Fruit fly (Drosophila melanogaster) whole organism, pupa: ENCODE results near the gene jar.

ENCODE experiments used
- CG10348 ChIP-seq: fragments of 200-800 bp; sonication (Bioruptor generic); IDR thresholded peaks from 2 replicates; pipeline ENCODE4 v1.3.6; 2022; ENCODE audit warnings: missing biosample characterization, missing genetic modification characterization
- CG12605 ChIP-seq: fragments of 200-800 bp; sonication (Bioruptor generic); IDR thresholded peaks from 2 replicates; pipeline ENCODE4 v1.3.6; 2022; ENCODE audit warnings: missing biosample characterization, missing genetic modification characterization
- CG13204 ChIP-seq: fragments of 200-800 bp; sonication (Bioruptor generic); optimal IDR thresholded peaks from 2 replicates; lab custom pipeline; 2018; ENCODE audit warnings: missing biosample characterization, mild to moderate bottlenecking, missing genetic modification characterization, moderate library complexity
- CG14655 ChIP-seq: fragments of 200-800 bp; sonication (Bioruptor generic); optimal IDR thresholded peaks from 3 replicates; lab custom pipeline; 2017; ENCODE audit warnings: mild to moderate bottlenecking, missing biosample characterization, missing genetic modification reagents, missing genetic modification characterization
- CG15710 ChIP-seq: fragments of 200-800 bp; sonication (Bioruptor generic); optimal IDR thresholded peaks from 2 replicates; lab custom pipeline; 2018; ENCODE audit warnings: missing biosample characterization, mild to moderate bottlenecking, missing genetic modification characterization, moderate library complexity
- CG17806 ChIP-seq: fragments of 200-800 bp; sonication (Bioruptor generic); optimal IDR thresholded peaks from 2 replicates; lab custom pipeline; 2018; ENCODE audit warnings: missing biosample characterization, mild to moderate bottlenecking, missing genetic modification characterization, moderate library complexity
- CG32121 ChIP-seq: fragments of 200-800 bp; sonication (Bioruptor generic); IDR thresholded peaks from 2 replicates; pipeline ENCODE4 v1.3.6; 2022; ENCODE audit warnings: missing biosample characterization, missing genetic modification characterization
- CG34367 ChIP-seq: fragments of 200-800 bp; sonication (Bioruptor generic); optimal IDR thresholded peaks from 2 replicates; lab custom pipeline; 2018; ENCODE audit warnings: missing biosample characterization, mild to moderate bottlenecking, missing genetic modification characterization
- CG4496 ChIP-seq: fragments of 200-800 bp; sonication (Bioruptor generic); IDR thresholded peaks from 3 replicates; pipeline ENCODE4 v1.3.6; 2022; ENCODE audit warnings: missing biosample characterization, missing genetic modification characterization
- CG8159 ChIP-seq: fragments of 200-800 bp; sonication (Bioruptor generic); optimal IDR thresholded peaks from 3 replicates; lab custom pipeline; 2018; ENCODE audit warnings: missing biosample characterization, mild to moderate bottlenecking, missing genetic modification characterization, moderate library complexity
- CG8301 ChIP-seq: fragments of 200-800 bp; sonication (Bioruptor generic); optimal IDR thresholded peaks from 2 replicates; lab custom pipeline; 2018; ENCODE audit warnings: missing biosample characterization, mild to moderate bottlenecking, missing genetic modification characterization
- CG9948 ChIP-seq: fragments of 200-800 bp; sonication (Bioruptor generic); optimal IDR thresholded peaks from 2 replicates; lab custom pipeline; 2018; ENCODE audit warnings: missing biosample characterization, mild to moderate bottlenecking, missing genetic modification characterization, moderate library complexity
- D1 ChIP-seq: fragments of 200-800 bp; sonication (Bioruptor generic); optimal IDR thresholded peaks from 2 replicates; lab custom pipeline; 2018; ENCODE audit warnings: missing biosample characterization, mild to moderate bottlenecking, missing genetic modification characterization, moderate library complexity
- EcR ChIP-seq: fragments of 200-800 bp; sonication (Bioruptor generic); optimal IDR thresholded peaks from 3 replicates; lab custom pipeline; 2019; ENCODE audit warnings: missing biosample characterization, missing genetic modification characterization, mild to moderate bottlenecking, moderate library complexity, missing genetic modification reagents
- Ets98B ChIP-seq: fragments of 200-800 bp; sonication (Bioruptor generic); IDR thresholded peaks from 2 replicates; pipeline ENCODE4 v1.3.6; 2022; ENCODE audit warnings: missing biosample characterization, missing genetic modification characterization
- Pif1A ChIP-seq: fragments of 200-800 bp; sonication (Bioruptor generic); optimal IDR thresholded peaks from 3 replicates; lab custom pipeline; 2016; ENCODE audit warnings: missing biosample characterization, missing genetic modification characterization
- Pif1B ChIP-seq: fragments of 200-800 bp; sonication (Bioruptor generic); optimal IDR thresholded peaks from 3 replicates; lab custom pipeline; 2016; ENCODE audit warnings: missing biosample characterization, missing genetic modification characterization
- Snoo ChIP-seq: fragments of 200-800 bp; sonication (Bioruptor generic); optimal IDR thresholded peaks from 3 replicates; lab custom pipeline; 2017; ENCODE audit warnings: missing biosample characterization, mild to moderate bottlenecking, missing genetic modification characterization, inconsistent platforms
- fd96Ca ChIP-seq: fragments of 200-800 bp; sonication (Bioruptor generic); IDR thresholded peaks from 3 replicates; pipeline ENCODE4 v1.3.6; 2022; ENCODE audit warnings: missing biosample characterization, missing genetic modification characterization
- gl ChIP-seq: fragments of 200-800 bp; sonication (Bioruptor generic); optimal IDR thresholded peaks from 2 replicates; lab custom pipeline; 2018; ENCODE audit warnings: missing biosample characterization, mild to moderate bottlenecking, missing genetic modification characterization
- rn ChIP-seq: fragments of 200-800 bp; sonication (Bioruptor generic); IDR thresholded peaks from 2 replicates; pipeline ENCODE4 v1.3.6; 2022; ENCODE audit warnings: missing biosample characterization, missing genetic modification characterization

jar gene

dm6 chr3R:24213644-24214043, 57.4 kb downstream of the jar start:
- no peak for TF ChIP-seq rn (GFP tag; lab: Robert Waterston, UW)
- TF ChIP-seq EcR (GFP tag; lab: Kevin White, UChicago) = no peak
- TF ChIP-seq CG8301 (tag; lab: Kevin White, UChicago) = no peak
- TF ChIP-seq gl (tag; lab: Kevin White, UChicago) = no peak
- TF ChIP-seq Snoo (tag; lab: Kevin White, UChicago) = no peak
- TF ChIP-seq fd96Ca (GFP tag; lab: Robert Waterston, UW) = no peak
- TF ChIP-seq CG9948 (tag; lab: Kevin White, UChicago) = no peak
- no peak for TF ChIP-seq CG17806 (tag; lab: Kevin White, UChicago)
- TF ChIP-seq CG4496 (GFP tag; lab: Robert Waterston, UW) = no peak
- TF ChIP-seq CG32121 (GFP tag; lab: Robert Waterston, UW) = no peak
- no peak for TF ChIP-seq CG10348 (GFP tag; lab: Robert Waterston, UW)
- TF ChIP-seq CG13204 = no peak
- no peak for TF ChIP-seq CG15710
- TF ChIP-seq, all 21 proteins: peak for 0

dm6 chr3R:24206341-24207114, 64.5 kb downstream of the jar start:
- TF ChIP-seq CG34367 (tag; lab: Kevin White, UChicago) = peak; percentile 43
- peak; percentile 33 for TF ChIP-seq CG15710
- TF ChIP-seq CG32121 (GFP tag; lab: Robert Waterston, UW) = no peak
- peak; percentile 3 for TF ChIP-seq CG8301 (tag; lab: Kevin White, UChicago)
- peak; percentile 21 for TF ChIP-seq CG14655 (GFP tag; lab: Kevin White, UChicago)
- no peak for TF ChIP-seq Ets98B (GFP tag; lab: Robert Waterston, UW)
- TF ChIP-seq CG13204 = no peak
- peak; percentile 9; the same call in 1 of the 3 replicates for TF ChIP-seq CG4496 (GFP tag; lab: Robert Waterston, UW)
- TF ChIP-seq Snoo (tag; lab: Kevin White, UChicago) = peak; percentile 57
- TF ChIP-seq Pif1B (GFP tag; lab: Kevin White, UChicago) = peak; percentile 38
- TF ChIP-seq rn (GFP tag; lab: Robert Waterston, UW) = no peak
- peak; percentile 24 for TF ChIP-seq CG17806 (tag; lab: Kevin White, UChicago)
- TF ChIP-seq D1 (tag; lab: Kevin White, UChicago) = no peak
- TF ChIP-seq CG12605 (GFP tag; lab: Robert Waterston, UW) = peak; percentile 39; the same call in 1 of the 2 replicates
- TF ChIP-seq CG10348 (GFP tag; lab: Robert Waterston, UW) = no peak
- peak; percentile 34; the same call in 1 of the 3 replicates for TF ChIP-seq fd96Ca (GFP tag; lab: Robert Waterston, UW)
- TF ChIP-seq Pif1A = peak; percentile 47
- peak; percentile 8 for TF ChIP-seq CG9948 (tag; lab: Kevin White, UChicago)
- TF ChIP-seq CG8159 (tag; lab: Kevin White, UChicago) = peak; percentile 40
- TF ChIP-seq gl (tag; lab: Kevin White, UChicago) = no peak
- no peak for TF ChIP-seq EcR (GFP tag; lab: Kevin White, UChicago)
- TF ChIP-seq, all 21 proteins: peak for 13

- TF ChIP-seq CG8159 (tag; lab: Kevin White, UChicago) (peak; percentile 5), Snoo (tag; lab: Kevin White, UChicago) (peak; percentile 43), CG17806 (tag; lab: Kevin White, UChicago) (no peak)
Measured at dm6 chr3R:24205935-24206334, 65.1 kb downstream of the jar start.

- TF ChIP-seq Pif1B (GFP tag; lab: Kevin White, UChicago) = no peak
- no peak for TF ChIP-seq CG10348 (GFP tag; lab: Robert Waterston, UW)
- no peak for TF ChIP-seq CG8159 (tag; lab: Kevin White, UChicago)
- no peak for TF ChIP-seq CG34367 (tag; lab: Kevin White, UChicago)
- no peak for TF ChIP-seq CG12605 (GFP tag; lab: Robert Waterston, UW)
- no peak for TF ChIP-seq D1 (tag; lab: Kevin White, UChicago)
- TF ChIP-seq EcR (GFP tag; lab: Kevin White, UChicago) = no peak
- no peak for TF ChIP-seq CG15710
- no peak for TF ChIP-seq CG32121 (GFP tag; lab: Robert Waterston, UW)
- no peak for TF ChIP-seq CG8301 (tag; lab: Kevin White, UChicago)
- no peak for TF ChIP-seq CG17806 (tag; lab: Kevin White, UChicago)
- TF ChIP-seq Ets98B (GFP tag; lab: Robert Waterston, UW) = no peak
- TF ChIP-seq Pif1A = no peak
- TF ChIP-seq CG4496 (GFP tag; lab: Robert Waterston, UW) = no peak
- no peak for TF ChIP-seq rn (GFP tag; lab: Robert Waterston, UW)
- no peak for TF ChIP-seq Snoo (tag; lab: Kevin White, UChicago)
- no peak for TF ChIP-seq CG9948 (tag; lab: Kevin White, UChicago)
Measured at dm6 chr3R:24205234-24205894, 65.7 kb downstream of the jar start.

- TF ChIP-seq EcR (GFP tag; lab: Kevin White, UChicago) = no peak
- 0 out of 2 replicates have a peak, but pooled peaks have one; percentile 15 for TF ChIP-seq CG32121 (GFP tag; lab: Robert Waterston, UW)
- no peak for TF ChIP-seq Pif1B (GFP tag; lab: Kevin White, UChicago)
- TF ChIP-seq Ets98B (GFP tag; lab: Robert Waterston, UW) = peak; percentile 49; the same call in 1 of the 2 replicates
- no peak for TF ChIP-seq Snoo (tag; lab: Kevin White, UChicago)
- TF ChIP-seq D1 (tag; lab: Kevin White, UChicago) = no peak
- TF ChIP-seq CG8301 (tag; lab: Kevin White, UChicago) = peak; percentile 73
- TF ChIP-seq rn (GFP tag; lab: Robert Waterston, UW) = no peak
- TF ChIP-seq fd96Ca (GFP tag; lab: Robert Waterston, UW) = peak; percentile 75
- TF ChIP-seq gl (tag; lab: Kevin White, UChicago) = no peak
- no peak for TF ChIP-seq CG10348 (GFP tag; lab: Robert Waterston, UW)
- no peak for TF ChIP-seq CG34367 (tag; lab: Kevin White, UChicago)
- peak; percentile 41 for TF ChIP-seq CG9948 (tag; lab: Kevin White, UChicago)
- TF ChIP-seq CG4496 (GFP tag; lab: Robert Waterston, UW) = no peak; the same call in 2 of the 3 replicates
- no peak for TF ChIP-seq CG15710
- no peak for TF ChIP-seq Pif1A
- peak; percentile 71 for TF ChIP-seq CG14655 (GFP tag; lab: Kevin White, UChicago)
- TF ChIP-seq CG17806 (tag; lab: Kevin White, UChicago) = peak; percentile 12
- no peak for TF ChIP-seq CG8159 (tag; lab: Kevin White, UChicago)
- TF ChIP-seq CG12605 (GFP tag; lab: Robert Waterston, UW) = no peak
- no peak for TF ChIP-seq CG13204
Measured at dm6 chr3R:24204022-24204421, 67.0 kb downstream of the jar start.
